Fruit fly (Drosophila melanogaster) whole organism, embryonic: ENCODE results near the gene Sec10.

ENCODE experiments used
- ATbp ChIP-seq: fragments of 200-800 bp; sonication (Bioruptor generic); optimal IDR thresholded peaks from 2 replicates; lab custom pipeline; 2017; ENCODE audit warnings: missing biosample characterization, mild to moderate bottlenecking, missing genetic modification characterization, missing genetic modification reagents
- Atf6 ChIP-seq: fragments of 200-800 bp; sonication (Bioruptor generic); IDR thresholded peaks from 2 replicates; pipeline ENCODE4 v1.3.6; 2022; ENCODE audit warnings: missing biosample characterization, missing genetic modification characterization
- Bdp1 ChIP-seq: fragments of 200-800 bp; sonication (Bioruptor generic); optimal IDR thresholded peaks from 3 replicates; lab custom pipeline; 2016; ENCODE audit warnings: missing biosample characterization, missing genetic modification characterization
- CG10321 ChIP-seq: fragments of 200-800 bp; sonication (Bioruptor generic); IDR thresholded peaks from 2 replicates; pipeline ENCODE4 v1.3.6; 2022; ENCODE audit warnings: missing biosample characterization, missing genetic modification characterization
- CG10654 ChIP-seq: fragments of 200-800 bp; sonication (Bioruptor generic); optimal IDR thresholded peaks from 2 replicates; lab custom pipeline; 2016; ENCODE audit warnings: missing biosample characterization, missing genetic modification characterization
- CG11247 ChIP-seq: fragments of 200-800 bp; sonication (Bioruptor generic); IDR thresholded peaks from 2 replicates; pipeline ENCODE4 v1.3.6; 2022; ENCODE audit warnings: missing biosample characterization, missing genetic modification characterization
- CG11723 ChIP-seq: fragments of 200-800 bp; sonication (Bioruptor generic); optimal IDR thresholded peaks from 2 replicates; lab custom pipeline; 2017; ENCODE audit warnings: missing biosample characterization, mild to moderate bottlenecking, missing genetic modification characterization
- CG12071 ChIP-seq: fragments of 200-800 bp; sonication (Bioruptor generic); optimal IDR thresholded peaks from 3 replicates; lab custom pipeline; 2018; ENCODE audit warnings: missing biosample characterization, mild to moderate bottlenecking, missing genetic modification characterization
- CG1233 ChIP-seq: fragments of 200-800 bp; sonication (Bioruptor generic); optimal IDR thresholded peaks from 4 replicates; lab custom pipeline; 2018; ENCODE audit warnings: missing biosample characterization, mild to moderate bottlenecking, missing genetic modification characterization
- CG15514 ChIP-seq: fragments of 200-800 bp; sonication (Bioruptor generic); optimal IDR thresholded peaks from 3 replicates; lab custom pipeline; 2017; ENCODE audit warnings: missing biosample characterization, missing genetic modification characterization, mild to moderate bottlenecking, moderate library complexity, missing genetic modification reagents
- CG17568 ChIP-seq: fragments of 200-800 bp; sonication (Bioruptor generic); optimal IDR thresholded peaks from 2 replicates; lab custom pipeline; 2018; ENCODE audit warnings: missing biosample characterization, mild to moderate bottlenecking, missing genetic modification characterization, moderate library complexity
- CG18599 ChIP-seq: fragments of 200-800 bp; sonication (Bioruptor generic); optimal IDR thresholded peaks from 3 replicates; lab custom pipeline; 2017; ENCODE audit warnings: missing biosample characterization, missing genetic modification characterization, mild to moderate bottlenecking, moderate library complexity, missing genetic modification reagents
- CG2116 ChIP-seq: fragments of 200-800 bp; sonication (Bioruptor generic); optimal IDR thresholded peaks from 3 replicates; lab custom pipeline; 2018; ENCODE audit warnings: missing biosample characterization, mild to moderate bottlenecking, missing genetic modification characterization
- CG2129 ChIP-seq: fragments of 200-800 bp; sonication (Bioruptor generic); IDR thresholded peaks from 2 replicates; pipeline ENCODE4 v1.3.6; 2022; ENCODE audit warnings: missing biosample characterization, missing genetic modification characterization; ENCODE audit not compliant: partially characterized antibody
- CG2202 ChIP-seq: fragments of 200-800 bp; sonication (Bioruptor generic); optimal IDR thresholded peaks from 2 replicates; lab custom pipeline; 2018; ENCODE audit warnings: missing biosample characterization, mild to moderate bottlenecking, missing genetic modification characterization
- CG33213 ChIP-seq: fragments of 200-800 bp; sonication (Bioruptor generic); optimal IDR thresholded peaks from 3 replicates; lab custom pipeline; 2016; ENCODE audit warnings: missing biosample characterization, missing genetic modification characterization
- CG6254 ChIP-seq: fragments of 200-800 bp; sonication (Bioruptor generic); optimal IDR thresholded peaks from 3 replicates; lab custom pipeline; 2017; ENCODE audit warnings: mild to moderate bottlenecking, missing biosample characterization, missing genetic modification reagents, missing genetic modification characterization
- CG6272 ChIP-seq: fragments of 200-800 bp; sonication (Bioruptor generic); IDR thresholded peaks from 2 replicates; pipeline ENCODE4 v1.3.6; 2022; ENCODE audit warnings: missing biosample characterization, missing genetic modification characterization
- CG6654 ChIP-seq: fragments of 200-800 bp; sonication (Bioruptor generic); optimal IDR thresholded peaks from 2 replicates; lab custom pipeline; 2017; ENCODE audit warnings: missing biosample characterization, mild to moderate bottlenecking, missing genetic modification characterization
- CG8944 ChIP-seq: fragments of 200-800 bp; sonication (Bioruptor generic); optimal IDR thresholded peaks from 3 replicates; lab custom pipeline; 2016; ENCODE audit warnings: missing biosample characterization, missing genetic modification characterization
- CG9609 ChIP-seq: fragments of 200-800 bp; sonication (Bioruptor generic); optimal IDR thresholded peaks from 3 replicates; lab custom pipeline; 2016; ENCODE audit warnings: missing biosample characterization, missing genetic modification characterization
- CG9817 ChIP-seq: fragments of 200-800 bp; sonication (Bioruptor generic); optimal IDR thresholded peaks from 2 replicates; lab custom pipeline; 2018; ENCODE audit warnings: missing biosample characterization, mild to moderate bottlenecking, missing genetic modification characterization, moderate library complexity
- CG9932 ChIP-seq: fragments of 200-800 bp; sonication (Bioruptor generic); IDR thresholded peaks from 2 replicates; pipeline ENCODE4 v1.3.6; 2022; ENCODE audit warnings: missing biosample characterization, missing genetic modification characterization
- Deaf1 ChIP-seq: fragments of 200-800 bp; optimal IDR thresholded peaks from 3 replicates; lab custom pipeline; 2019; ENCODE audit warnings: missing biosample characterization, mild to moderate bottlenecking, missing genetic modification characterization, moderate library complexity
- Elba2 ChIP-seq: fragments of 200-800 bp; sonication (Bioruptor generic); optimal IDR thresholded peaks from 3 replicates; lab custom pipeline; 2016; ENCODE audit warnings: missing biosample characterization, missing genetic modification characterization
- Hand ChIP-seq: fragments of 200-800 bp; sonication (Bioruptor generic); optimal IDR thresholded peaks from 2 replicates; lab custom pipeline; 2017; ENCODE audit warnings: mild to moderate bottlenecking, missing biosample characterization, missing genetic modification reagents, missing genetic modification characterization
- Lpt ChIP-seq: fragments of >200 bp; optimal IDR thresholded peaks from 2 replicates; lab custom pipeline; 2018; ENCODE audit warnings: missing biosample characterization, missing genetic modification characterization
- Max ChIP-seq: fragments of 200-800 bp; sonication (Bioruptor generic); optimal IDR thresholded peaks from 2 replicates; lab custom pipeline; 2016; ENCODE audit warnings: missing biosample characterization, mild to moderate bottlenecking, missing genetic modification characterization
- NC2α ChIP-seq: fragments of 200-800 bp; sonication (Bioruptor generic); optimal IDR thresholded peaks from 2 replicates; lab custom pipeline; 2016; ENCODE audit warnings: missing biosample characterization, missing genetic modification characterization
- NfI ChIP-seq: fragments of 200-800 bp; sonication (Bioruptor generic); optimal IDR thresholded peaks from 3 replicates; lab custom pipeline; 2018; ENCODE audit warnings: missing biosample characterization, mild to moderate bottlenecking, missing genetic modification characterization, moderate library complexity
- ase ChIP-seq: fragments of 200-800 bp; sonication (Bioruptor generic); IDR thresholded peaks from 3 replicates; pipeline ENCODE4 v1.3.6; 2022; ENCODE audit warnings: missing biosample characterization, missing genetic modification characterization
- da ChIP-seq: fragments of 200-800 bp; sonication (Bioruptor generic); optimal IDR thresholded peaks from 2 replicates; lab custom pipeline; 2016; ENCODE audit warnings: missing biosample characterization, missing genetic modification characterization
- dpn ChIP-seq, 2 experiments: fragments of 200-800 bp; sonication (Bioruptor generic); optimal IDR thresholded peaks; 3 replicates each; lab custom pipeline; 2016; ENCODE audit warnings: missing biosample characterization in 2 of 2, missing genetic modification characterization in 2 of 2
- fd64A ChIP-seq: fragments of 200-800 bp; sonication (Bioruptor generic); optimal IDR thresholded peaks from 3 replicates; lab custom pipeline; 2018; ENCODE audit warnings: missing biosample characterization, mild to moderate bottlenecking, missing genetic modification characterization
- fru ChIP-seq: fragments of >200 bp; optimal IDR thresholded peaks from 2 replicates; lab custom pipeline; 2017
- gsb ChIP-seq: fragments of 200-800 bp; sonication (Bioruptor generic); IDR thresholded peaks from 2 replicates; pipeline ENCODE4 v1.3.6; 2022; ENCODE audit warnings: missing biosample characterization, missing genetic modification characterization
- kni ChIP-seq: fragments of 200-800 bp; sonication (Bioruptor generic); optimal IDR thresholded peaks from 3 replicates; lab custom pipeline; 2017; ENCODE audit warnings: mild to moderate bottlenecking, missing biosample characterization, missing genetic modification reagents, missing genetic modification characterization
- knrl ChIP-seq: fragments of 200-800 bp; sonication (Bioruptor generic); IDR thresholded peaks from 3 replicates; pipeline ENCODE4 v1.3.6; 2022; ENCODE audit warnings: missing biosample characterization, missing genetic modification characterization; ENCODE audit not compliant: partially characterized antibody
- mirr ChIP-seq: fragments of 200-800 bp; sonication (Bioruptor generic); optimal IDR thresholded peaks from 3 replicates; lab custom pipeline; 2018; ENCODE audit warnings: missing biosample characterization, mild to moderate bottlenecking, missing genetic modification characterization
- nerfin-2 ChIP-seq: fragments of 200-800 bp; sonication (Bioruptor generic); IDR thresholded peaks from 2 replicates; pipeline ENCODE4 v1.3.6; 2022; ENCODE audit warnings: missing biosample characterization, missing genetic modification characterization; ENCODE audit not compliant: partially characterized antibody
- pum ChIP-seq: fragments of 200-800 bp; sonication (Bioruptor generic); optimal IDR thresholded peaks from 2 replicates; lab custom pipeline; 2016; ENCODE audit warnings: missing biosample characterization, missing genetic modification characterization
- repo ChIP-seq: fragments of 200-800 bp; sonication (Bioruptor generic); optimal IDR thresholded peaks from 2 replicates; lab custom pipeline; 2016; ENCODE audit warnings: missing biosample characterization, missing genetic modification characterization
- schlank ChIP-seq: fragments of 200-800 bp; sonication (Bioruptor generic); optimal IDR thresholded peaks from 2 replicates; lab custom pipeline; 2018; ENCODE audit warnings: missing biosample characterization, mild to moderate bottlenecking, missing genetic modification characterization
- sqz ChIP-seq: fragments of 200-800 bp; sonication (Bioruptor generic); optimal IDR thresholded peaks from 3 replicates; lab custom pipeline; 2018; ENCODE audit warnings: missing biosample characterization, mild to moderate bottlenecking, missing genetic modification characterization
- sug ChIP-seq: fragments of 200-800 bp; optimal IDR thresholded peaks from 2 replicates; lab custom pipeline; 2019; ENCODE audit warnings: missing biosample characterization, mild to moderate bottlenecking, missing genetic modification characterization, moderate library complexity
- toy ChIP-seq: fragments of 200-800 bp; sonication (Bioruptor generic); IDR thresholded peaks from 2 replicates; pipeline ENCODE4 v1.3.6; 2022; ENCODE audit warnings: missing biosample characterization, missing genetic modification characterization
- twi ChIP-seq: fragments of 200-800 bp; optimal IDR thresholded peaks from 2 replicates; lab custom pipeline; 2019; ENCODE audit warnings: missing biosample characterization, mild to moderate bottlenecking, missing genetic modification characterization, moderate library complexity
- unc-4 ChIP-seq: fragments of 200-800 bp; sonication (Bioruptor generic); IDR thresholded peaks from 2 replicates; pipeline ENCODE4 v1.3.6; 2022; ENCODE audit warnings: missing biosample characterization, missing genetic modification characterization; ENCODE audit not compliant: partially characterized antibody
- wor ChIP-seq: fragments of 200-800 bp; sonication (Bioruptor generic); IDR thresholded peaks from 2 replicates; pipeline ENCODE4 v1.3.6; 2022; ENCODE audit warnings: missing biosample characterization, missing genetic modification characterization

Gene Sec10

DNA sequence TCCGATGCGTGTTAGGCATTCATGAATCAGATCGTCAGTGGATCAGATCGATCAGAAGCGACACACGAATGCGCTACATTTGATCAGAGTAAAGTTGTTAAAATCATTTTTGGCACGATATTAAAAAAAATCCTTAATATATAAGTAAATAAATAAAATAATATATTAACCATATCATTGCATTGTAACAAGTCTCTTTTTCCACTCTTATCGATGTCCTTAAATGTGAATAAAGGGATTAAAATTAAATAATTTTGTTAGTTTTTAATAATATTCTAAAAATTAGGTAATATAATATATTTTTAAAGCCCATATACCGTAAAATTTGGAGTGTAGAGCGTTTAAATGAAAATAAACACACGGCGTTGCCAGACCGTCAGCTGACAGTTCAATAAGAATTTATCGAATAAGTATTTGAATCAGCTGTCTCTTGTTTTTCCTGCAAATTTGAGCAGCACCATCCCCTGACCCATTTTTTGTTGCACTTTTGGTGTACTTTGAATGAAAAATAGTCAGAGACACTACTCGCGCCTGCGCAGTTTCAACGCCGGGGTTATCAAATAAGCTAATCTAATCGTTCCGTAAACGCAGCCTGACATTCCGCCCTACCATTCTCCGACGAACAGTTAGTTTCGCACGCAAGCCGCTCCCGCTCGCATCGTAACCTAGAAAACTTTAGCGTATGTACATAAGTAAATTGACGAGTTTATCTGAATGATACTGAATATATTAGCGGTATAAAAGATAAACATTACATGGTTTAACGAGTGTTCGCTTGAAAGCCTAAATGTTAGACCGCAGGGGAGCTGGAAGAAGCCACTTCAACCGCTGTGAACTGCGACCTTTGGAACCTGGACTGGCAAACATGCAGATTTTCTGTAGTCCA is 17.5 kb downstream of the Sec10 start, which contains the start of the genes p38a and CG6178 (continued):
- peak; percentile 77; the same call in 1 of the 2 replicates for TF ChIP-seq CG10321 (GFP tag; lab: Robert Waterston, UW)
- TF ChIP-seq sqz (GFP tag; lab: Kevin White, UChicago), result peak; percentile 91
- peak; percentile 90 for TF ChIP-seq CG6654 (GFP tag; lab: Kevin White, UChicago)
- no peak for TF ChIP-seq NC2α (GFP tag; lab: Kevin White, UChicago)
- no peak for TF ChIP-seq Lpt (GFP tag; lab: Kevin White, UChicago)
- no peak for TF ChIP-seq repo (GFP tag; lab: Kevin White, UChicago)
- TF ChIP-seq mirr (GFP tag; lab: Kevin White, UChicago), result peak; percentile 84
- peak; percentile 81 for TF ChIP-seq CG17568 (GFP tag; lab: Kevin White, UChicago)
- peak; percentile 96 for TF ChIP-seq ase (GFP tag; lab: Robert Waterston, UW)
- TF ChIP-seq Elba2, result peak; percentile 89
- TF ChIP-seq nerfin-2 (GFP tag; lab: Robert Waterston, UW), result no peak
- TF ChIP-seq CG18599 (GFP tag; lab: Kevin White, UChicago), result peak; percentile 98
- TF ChIP-seq CG2202 (tag; lab: Kevin White, UChicago), result peak; percentile 88
- TF ChIP-seq CG11723 (GFP tag; lab: Kevin White, UChicago), result peak; percentile 91
- TF ChIP-seq Max (GFP tag; lab: Kevin White, UChicago), result peak; percentile 85
- peak; percentile 94 for TF ChIP-seq CG6272 (GFP tag; lab: Robert Waterston, UW)
- peak; percentile 95 for TF ChIP-seq twi (tag; lab: Kevin White, UChicago)
- no peak for TF ChIP-seq da (GFP tag; lab: Kevin White, UChicago)
- TF ChIP-seq CG10654 (GFP tag; lab: Kevin White, UChicago), result peak; percentile 95
- peak; percentile 35 for TF ChIP-seq pum (GFP tag; lab: Kevin White, UChicago)
- peak; percentile 96 for TF ChIP-seq wor (GFP tag; lab: Robert Waterston, UW)
- TF ChIP-seq toy (GFP tag; lab: Robert Waterston, UW), result peak; percentile 82
- TF ChIP-seq CG2129 (GFP tag; lab: Robert Waterston, UW), result no peak
- TF ChIP-seq CG9609 (GFP tag; lab: Kevin White, UChicago), result peak; percentile 64
- TF ChIP-seq CG6254 (GFP tag; lab: Kevin White, UChicago), result peak; percentile 88
- TF ChIP-seq CG33213, result peak; percentile 14
- peak; percentile 97 for TF ChIP-seq CG9932 (GFP tag; lab: Robert Waterston, UW)
- peak; percentile 89 for TF ChIP-seq CG15514
- TF ChIP-seq schlank (tag; lab: Kevin White, UChicago), result peak; percentile 85
- TF ChIP-seq Atf6 (GFP tag; lab: Robert Waterston, UW), result peak; percentile 92
- TF ChIP-seq CG8944 (GFP tag; lab: Kevin White, UChicago), result peak; percentile 36
- TF ChIP-seq sug (tag; lab: Kevin White, UChicago), result peak; percentile 95
- TF ChIP-seq fru (lab: Kevin White, UChicago), result no peak
- TF ChIP-seq ATbp (GFP tag; lab: Kevin White, UChicago), result peak; percentile 93
- TF ChIP-seq CG11247 (GFP tag; lab: Robert Waterston, UW), result peak; percentile 95
- TF ChIP-seq Hand (GFP tag; lab: Kevin White, UChicago), result peak; percentile 95
- TF ChIP-seq kni (GFP tag; lab: Kevin White, UChicago), result no peak
- peak; percentile 89 for TF ChIP-seq Deaf1 (tag; lab: Kevin White, UChicago)
- TF ChIP-seq dpn (GFP tag; optimal IDR thresholded peaks at IDR 0.05; lab: Kevin White, UChicago), result peak; percentile 51 to 94
- TF ChIP-seq unc-4 (GFP tag; lab: Robert Waterston, UW), result no peak
- TF ChIP-seq gsb, result peak; percentile 93
- TF ChIP-seq CG12071 (GFP tag; lab: Kevin White, UChicago), result peak; percentile 85
- peak; percentile 97 for TF ChIP-seq CG1233 (GFP tag; lab: Kevin White, UChicago)
- peak; percentile 98 for TF ChIP-seq CG9817 (tag; lab: Kevin White, UChicago)
- peak; percentile 79 for TF ChIP-seq CG2116 (GFP tag; lab: Kevin White, UChicago)
- TF ChIP-seq knrl (GFP tag; lab: Robert Waterston, UW), result no peak
- peak; percentile 33 for TF ChIP-seq Bdp1 (GFP tag; lab: Kevin White, UChicago)
- TF ChIP-seq fd64A (GFP tag; lab: Kevin White, UChicago), result peak; percentile 55
- TF ChIP-seq NfI, result peak; percentile 98
